Worm (Caenorhabditis elegans) whole organism, L1 larva: ENCODE measurements around the gene vps-37.

Source experiments
- C34B4.2 ChIP-seq: sonication (generic microtip); optimal IDR thresholded peaks from 2 replicates; lab custom pipeline; 2017; ENCODE audit warnings: mild to moderate bottlenecking, missing genetic modification characterization, missing compliant biosample characterization
- F16B12.6 ChIP-seq: fragments of 150-350 bp; optimal IDR thresholded peaks from 2 replicates; lab custom pipeline; 2014; ENCODE audit warnings: missing biosample characterization, missing genetic modification characterization
- Y116A8C.19 ChIP-seq: sonication (generic microtip); optimal IDR thresholded peaks from 2 replicates; lab custom pipeline; 2016; ENCODE audit warnings: missing compliant biosample characterization, missing genetic modification characterization, borderline replicate concordance
- aly-2 ChIP-seq: fragments of 150-350 bp; optimal IDR thresholded peaks from 2 replicates; lab custom pipeline; 2014; ENCODE audit warnings: missing biosample characterization, missing genetic modification characterization
- ama-1 ChIP-seq: fragments of 150-350 bp; optimal IDR thresholded peaks from 2 replicates; lab custom pipeline; 2014
- ceh-63 ChIP-seq: fragments of 200-800 bp; sonication (Bioruptor generic); optimal IDR thresholded peaks from 2 replicates; lab custom pipeline; 2018; ENCODE audit warnings: mild to moderate bottlenecking, missing genetic modification characterization, missing compliant biosample characterization
- ceh-8 ChIP-seq: fragments of 200-800 bp; sonication (Bioruptor generic); optimal IDR thresholded peaks from 2 replicates; lab custom pipeline; 2018; ENCODE audit warnings: mild to moderate bottlenecking, missing genetic modification characterization, moderate library complexity, missing compliant biosample characterization
- ceh-82 ChIP-seq, 3 experiments: fragments of 150-350 bp in 1 of 3; sonication (generic microtip) in 2 of 3; optimal IDR thresholded peaks; 2 replicates each; lab custom pipeline; 2014 to 2017; ENCODE audit warnings: missing biosample characterization in 3 of 3, missing genetic modification characterization in 3 of 3
- ceh-88 ChIP-seq: fragments of 200-800 bp; sonication (Bioruptor generic); IDR thresholded peaks from 2 replicates; pipeline ENCODE4 v1.3.6; 2022; ENCODE audit warnings: missing genetic modification characterization, missing compliant biosample characterization
- ceh-90 ChIP-seq: sonication (generic microtip); optimal IDR thresholded peaks from 2 replicates; lab custom pipeline; 2016; ENCODE audit warnings: missing genetic modification characterization, missing compliant biosample characterization
- ces-1 ChIP-seq: fragments of 150-350 bp; optimal IDR thresholded peaks from 2 replicates; lab custom pipeline; 2014; ENCODE audit warnings: missing biosample characterization, missing genetic modification reagents, missing genetic modification characterization
- dsc-1 ChIP-seq: sonication (generic microtip); optimal IDR thresholded peaks from 2 replicates; lab custom pipeline; 2016; ENCODE audit warnings: mild to moderate bottlenecking, missing genetic modification characterization, missing compliant biosample characterization
- efl-1 ChIP-seq, 4 experiments: fragments of 150-350 bp; optimal IDR thresholded peaks in 3 of 4; peaks in 1 of 4; 1 replicate in 1 of 4; 2 replicates in 3 of 4; lab custom pipeline; 2014; ENCODE audit warnings: missing biosample characterization in 2 of 4, missing genetic modification characterization in 2 of 4, missing genetic modification reagents in 2 of 4
- elt-2 ChIP-seq: sonication (generic microtip); optimal IDR thresholded peaks from 2 replicates; lab custom pipeline; 2016; ENCODE audit warnings: missing genetic modification characterization, mild to moderate bottlenecking, inconsistent platforms, missing compliant biosample characterization, missing genetic modification reagents
- ets-5 ChIP-seq: fragments of 200-800 bp; sonication (Bioruptor generic); IDR thresholded peaks from 2 replicates; pipeline ENCODE4 v1.3.6; 2022; ENCODE audit warnings: missing genetic modification characterization, missing compliant biosample characterization
- fkh-10 ChIP-seq: sonication (generic microtip); optimal IDR thresholded peaks from 2 replicates; lab custom pipeline; 2017; ENCODE audit warnings: missing biosample characterization, missing genetic modification reagents, missing genetic modification characterization
- fkh-8 ChIP-seq: sonication (generic microtip); optimal IDR thresholded peaks from 2 replicates; lab custom pipeline; 2016; ENCODE audit warnings: mild to moderate bottlenecking, missing genetic modification characterization, missing compliant biosample characterization
- fos-1 ChIP-seq: fragments of 150-350 bp; optimal IDR thresholded peaks from 2 replicates; lab custom pipeline; 2014; ENCODE audit warnings: missing biosample characterization, missing genetic modification characterization
- grh-1 ChIP-seq: fragments of 200-800 bp; sonication (Bioruptor generic); IDR thresholded peaks from 2 replicates; pipeline ENCODE4 v1.3.6; 2022; ENCODE audit warnings: missing genetic modification reagents, missing genetic modification characterization, missing compliant biosample characterization
- hpl-2 ChIP-seq: fragments of 150-350 bp; optimal IDR thresholded peaks from 2 replicates; lab custom pipeline; 2014; ENCODE audit warnings: missing biosample characterization, missing genetic modification reagents, missing genetic modification characterization
- irx-1 ChIP-seq: sonication (generic microtip); optimal IDR thresholded peaks from 2 replicates; lab custom pipeline; 2016; ENCODE audit warnings: missing genetic modification characterization, missing compliant biosample characterization
- isw-1 ChIP-seq: fragments of 200-800 bp; sonication (Bioruptor generic); IDR thresholded peaks from 2 replicates; pipeline ENCODE4 v1.3.6; 2022; ENCODE audit warnings: missing genetic modification characterization, missing compliant biosample characterization
- lin-15B ChIP-seq: fragments of 150-350 bp; sonication (generic microtip); optimal IDR thresholded peaks from 3 replicates; lab custom pipeline; 2014; ENCODE audit warnings: missing biosample characterization, missing genetic modification characterization
- mab-9 ChIP-seq: fragments of 200-800 bp; sonication (Bioruptor generic); IDR thresholded peaks from 2 replicates; pipeline ENCODE4 v1.3.6; 2022; ENCODE audit warnings: missing genetic modification reagents, missing genetic modification characterization, missing compliant biosample characterization
- mdl-1 ChIP-seq, 2 experiments: fragments of 150-350 bp; optimal IDR thresholded peaks; 2 replicates each; lab custom pipeline; 2014 to 2017; ENCODE audit warnings: missing biosample characterization in 2 of 2, missing genetic modification characterization in 2 of 2, inconsistent platforms in 1 of 2
- mef-2 ChIP-seq: fragments of 150-350 bp; optimal IDR thresholded peaks from 2 replicates; lab custom pipeline; 2014; ENCODE audit warnings: missing biosample characterization, missing genetic modification characterization
- nhr-12 ChIP-seq: sonication (generic microtip); optimal IDR thresholded peaks from 2 replicates; lab custom pipeline; 2017; ENCODE audit warnings: missing biosample characterization, missing genetic modification characterization
- nhr-28 ChIP-seq: fragments of 150-350 bp; optimal IDR thresholded peaks from 2 replicates; lab custom pipeline; 2014; ENCODE audit warnings: missing biosample characterization, missing genetic modification characterization
- nhr-71 ChIP-seq: sonication (generic microtip); optimal IDR thresholded peaks from 2 replicates; lab custom pipeline; 2016; ENCODE audit warnings: mild to moderate bottlenecking, missing genetic modification characterization, moderate library complexity, missing compliant biosample characterization
- nhr-77 ChIP-seq: fragments of 150-350 bp; optimal IDR thresholded peaks from 2 replicates; lab custom pipeline; 2014; ENCODE audit warnings: missing biosample characterization, missing genetic modification characterization
- nhr-84 ChIP-seq: sonication (generic microtip); optimal IDR thresholded peaks from 2 replicates; lab custom pipeline; 2017; ENCODE audit warnings: missing biosample characterization, missing genetic modification characterization
- nhr-85 ChIP-seq: sonication (generic microtip); peaks from one replicate; lab custom pipeline; 2016; ENCODE audit warnings: missing genetic modification characterization, inconsistent platforms, missing compliant biosample characterization
- nhr-90 ChIP-seq: sonication (generic microtip); optimal IDR thresholded peaks from 2 replicates; lab custom pipeline; 2016; ENCODE audit warnings: mild to moderate bottlenecking, missing genetic modification characterization, missing compliant biosample characterization; ENCODE audit not compliant: poor library complexity
- pag-3 ChIP-seq: sonication (generic microtip); optimal IDR thresholded peaks from 2 replicates; lab custom pipeline; 2017; ENCODE audit warnings: missing genetic modification characterization, mild to moderate bottlenecking, missing compliant biosample characterization, antibody characterized with exemption, borderline replicate concordance; ENCODE audit not compliant: insufficient read depth
- pax-3 ChIP-seq: fragments of 200-800 bp; sonication (Bioruptor generic); optimal IDR thresholded peaks from 2 replicates; lab custom pipeline; 2018; ENCODE audit warnings: mild to moderate bottlenecking, missing genetic modification characterization, moderate library complexity, missing compliant biosample characterization
- skn-1 ChIP-seq: fragments of 150-350 bp; optimal IDR thresholded peaks from 2 replicates; lab custom pipeline; 2014; ENCODE audit warnings: missing biosample characterization, missing genetic modification characterization
- snpc-4 ChIP-seq: fragments of 150-350 bp; optimal IDR thresholded peaks from 2 replicates; lab custom pipeline; 2014; ENCODE audit warnings: missing biosample characterization, missing genetic modification characterization
- snu-23 ChIP-seq: sonication (generic microtip); optimal IDR thresholded peaks from 2 replicates; lab custom pipeline; 2016; ENCODE audit warnings: missing genetic modification characterization, missing compliant biosample characterization
- sptf-1 ChIP-seq: fragments of 150-350 bp; optimal IDR thresholded peaks from 2 replicates; lab custom pipeline; 2014; ENCODE audit warnings: missing biosample characterization, missing genetic modification characterization
- sup-37 ChIP-seq: fragments of 200-800 bp; sonication (Bioruptor generic); optimal IDR thresholded peaks from 2 replicates; lab custom pipeline; 2018; ENCODE audit warnings: mild to moderate bottlenecking, missing genetic modification characterization, missing compliant biosample characterization
- swsn-7 ChIP-seq: sonication (generic microtip); optimal IDR thresholded peaks from 2 replicates; lab custom pipeline; 2016; ENCODE audit warnings: missing genetic modification characterization, missing compliant biosample characterization
- tbx-2 ChIP-seq: sonication (generic microtip); optimal IDR thresholded peaks from 2 replicates; lab custom pipeline; 2016; ENCODE audit warnings: missing genetic modification characterization, missing compliant biosample characterization
- unc-130 ChIP-seq: fragments of 150-350 bp; optimal IDR thresholded peaks from 2 replicates; lab custom pipeline; 2017; ENCODE audit warnings: missing biosample characterization, missing genetic modification characterization, inconsistent platforms
- unc-30 ChIP-seq: sonication (generic microtip); optimal IDR thresholded peaks from 2 replicates; lab custom pipeline; 2017; ENCODE audit warnings: missing biosample characterization, missing genetic modification characterization
- unc-62 ChIP-seq: fragments of 150-350 bp; optimal IDR thresholded peaks from 2 replicates; lab custom pipeline; 2014; ENCODE audit warnings: missing biosample characterization, missing genetic modification reagents, missing genetic modification characterization
- zip-4 ChIP-seq: fragments of 200-800 bp; sonication (Bioruptor generic); optimal IDR thresholded peaks from 2 replicates; lab custom pipeline; 2018; ENCODE audit warnings: mild to moderate bottlenecking, missing genetic modification characterization, moderate library complexity, missing compliant biosample characterization
- ztf-11 ChIP-seq, 2 experiments: sonication (generic microtip); optimal IDR thresholded peaks; 2 replicates each; lab custom pipeline; 2016 to 2017; ENCODE audit warnings: missing genetic modification characterization in 2 of 2, missing biosample characterization in 1 of 2, missing compliant biosample characterization in 1 of 2
- ztf-4 ChIP-seq: fragments of 150-350 bp; optimal IDR thresholded peaks from 2 replicates; lab custom pipeline; 2014; ENCODE audit warnings: missing biosample characterization, missing genetic modification characterization

vps-37 gene

ce11 chrV:5593406-5593805 lies 906 bp downstream of the vps-37 start, which contains the start of gene mrpl-48:
Gene mrpl-48, plus strand, starts transcription at chrV:5593706.
- TF ChIP-seq ets-5 (no peak), nhr-90 (no peak), efl-1 (optimal IDR thresholded peaks at IDR 0.05; lab: Kevin White, UChicago) (no peak), efl-1 (GFP tag; optimal IDR thresholded peaks at IDR 0.05 in 1 of 2; lab: Kevin White, UChicago) (no peak), pag-3 (tag; lab: Kevin White, UChicago) (no peak), snu-23 (GFP tag; lab: Kevin White, UChicago) (no peak), fkh-10 (no peak), snpc-4 (tag; lab: Kevin White, UChicago) (no peak), pax-3 (tag; lab: Kevin White, UChicago) (no peak), ceh-90 (tag; lab: Kevin White, UChicago) (no peak), fos-1 (tag; lab: Kevin White, UChicago) (no peak)

- TF ChIP-seq ztf-4 (tag; lab: Kevin White, UChicago) = no peak
- no peak for TF ChIP-seq fos-1 (tag; lab: Kevin White, UChicago)
Measured at ce11 chrV:5594315-5594714, 1.8 kb downstream of the vps-37 start, which contains the start of gene crn-2. Gene crn-2, plus strand, starts transcription at chrV:5594615.

- TF ChIP-seq ceh-88 = no peak
- no peak for TF ChIP-seq nhr-77
- TF ChIP-seq ceh-8 (GFP tag; lab: Kevin White, UChicago) = no peak
- TF ChIP-seq unc-30 (tag; lab: Kevin White, UChicago) = no peak
- no peak for TF ChIP-seq lin-15B (tag; lab: Kevin White, UChicago)
- TF ChIP-seq unc-130 = peak; percentile 61
- no peak for TF ChIP-seq unc-62
- TF ChIP-seq hpl-2 (GFP tag; lab: Kevin White, UChicago) = no peak
- TF ChIP-seq fkh-8 (tag; lab: Kevin White, UChicago) = no peak
- no peak for TF ChIP-seq ama-1 (lab: Kevin White, UChicago)
- no peak for TF ChIP-seq sup-37 (GFP tag; lab: Kevin White, UChicago)
- no peak for TF ChIP-seq nhr-84 (tag; lab: Kevin White, UChicago)
- no peak for TF ChIP-seq nhr-12
- TF ChIP-seq aly-2 (tag; lab: Kevin White, UChicago) = no peak
- no peak for TF ChIP-seq zip-4 (GFP tag; lab: Kevin White, UChicago)
- TF ChIP-seq mef-2 (tag; lab: Kevin White, UChicago) = no peak
- TF ChIP-seq snpc-4 (tag; lab: Kevin White, UChicago) = peak; percentile 68
- TF ChIP-seq ces-1 (GFP tag; lab: Kevin White, UChicago) = no peak
- peak; percentile 36 for TF ChIP-seq skn-1 (tag; lab: Kevin White, UChicago)
- no peak for TF ChIP-seq elt-2 (tag; lab: Kevin White, UChicago)
- TF ChIP-seq ceh-63 = no peak
- TF ChIP-seq fkh-10 = no peak
- peak; percentile 47 for TF ChIP-seq nhr-71 (tag; lab: Kevin White, UChicago)
- no peak for TF ChIP-seq Y116A8C.19 (tag; lab: Kevin White, UChicago)
- peak; percentile 30 for TF ChIP-seq nhr-85 (tag; lab: Kevin White, UChicago)
- peak; percentile 92 for TF ChIP-seq efl-1 (optimal IDR thresholded peaks at IDR 0.05; lab: Kevin White, UChicago)
- TF ChIP-seq efl-1 (GFP tag; optimal IDR thresholded peaks at IDR 0.05 in 1 of 2; lab: Kevin White, UChicago) = peak; percentile 92 to 99
- TF ChIP-seq tbx-2 (tag; lab: Kevin White, UChicago) = no peak
- no peak for TF ChIP-seq mdl-1 (tag; optimal IDR thresholded peaks at IDR 0.05; lab: Kevin White, UChicago)
- TF ChIP-seq mab-9 (GFP tag; lab: Robert Waterston, UW) = no peak
- TF ChIP-seq ztf-11 (tag; optimal IDR thresholded peaks at IDR 0.05; lab: Kevin White, UChicago) = no peak
- TF ChIP-seq C34B4.2 = no peak
- TF ChIP-seq F16B12.6 (tag; lab: Kevin White, UChicago) = peak; percentile 50
- TF ChIP-seq irx-1 = no peak
- TF ChIP-seq nhr-28 (tag; lab: Kevin White, UChicago) = no peak
- TF ChIP-seq dsc-1 = no peak
- no peak for TF ChIP-seq fos-1 (tag; lab: Kevin White, UChicago)
- TF ChIP-seq swsn-7 (tag; lab: Kevin White, UChicago) = no peak
- TF ChIP-seq sptf-1 (tag; lab: Kevin White, UChicago) = no peak
- TF ChIP-seq isw-1 (GFP tag; lab: Robert Waterston, UW) = peak; percentile 29; the same call in 1 of the 2 replicates
- TF ChIP-seq ceh-82 (tag; optimal IDR thresholded peaks at IDR 0.05; lab: Kevin White, UChicago) = peak in 1 of 3 experiments; percentile 13
- no peak for TF ChIP-seq grh-1
Measured at ce11 chrV:5596391-5597030, 4.0 kb downstream of the vps-37 start, which contains the start of gene zhit-1. Gene zhit-1, minus strand, starts transcription at chrV:5596551.
